Fruit fly (Drosophila melanogaster): Measurements from ENCODE around the gene hzg.

- peak in 1 of 2 experiments; percentile 13 for TF ChIP-seq CTCF (optimal IDR thresholded peaks at IDR 0.05)
- TF ChIP-seq CG8478 (optimal IDR thresholded peaks at IDR 0.05) = no peak
Observed at dm6 chr3L:16049955-16050886, 45.7 kb upstream of the hzg start.
